Fruit fly (Drosophila melanogaster): ENCODE measurements around the gene CG15014.

DNA sequence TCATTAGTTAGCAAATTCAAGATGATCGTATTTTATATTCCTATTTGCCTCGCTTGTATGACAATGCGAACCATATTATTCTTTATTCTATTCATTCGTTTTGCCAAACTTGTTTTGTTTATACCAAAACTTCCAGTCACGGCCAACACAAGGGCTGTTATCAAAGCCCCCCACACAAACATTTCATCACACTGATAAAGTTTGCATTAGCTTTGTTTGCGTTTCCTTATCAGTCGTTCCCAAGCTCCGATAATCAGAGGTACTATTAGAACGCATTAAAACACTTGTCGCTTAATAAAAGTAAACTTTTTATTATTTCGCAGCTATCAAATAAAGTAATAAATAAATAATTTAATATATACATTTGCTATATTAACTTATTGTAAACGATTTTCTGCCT lies 28.3 kb downstream of the CG15014 start:
- no peak for TF ChIP-seq kay (GFP tag; ENCODE audit: borderline replicate concordance)
- TF ChIP-seq CG1620 (GFP tag; optimal IDR thresholded peaks at IDR 0.05) = no peak
- no peak for TF ChIP-seq tj (GFP tag; optimal IDR thresholded peaks at IDR 0.05)
- TF ChIP-seq bab1 (GFP tag; optimal IDR thresholded peaks at IDR 0.05) = no peak
- TF ChIP-seq CG5204 (GFP tag; optimal IDR thresholded peaks at IDR 0.05) = no peak
- TF ChIP-seq CG11617 (GFP tag; optimal IDR thresholded peaks at IDR 0.05) = peak; percentile 10
- no peak for TF ChIP-seq ovo (GFP tag; optimal IDR thresholded peaks at IDR 0.05)
